Worm (Caenorhabditis elegans): Measurements from ENCODE around the gene srz-24.

Gene srz-24

DNA sequence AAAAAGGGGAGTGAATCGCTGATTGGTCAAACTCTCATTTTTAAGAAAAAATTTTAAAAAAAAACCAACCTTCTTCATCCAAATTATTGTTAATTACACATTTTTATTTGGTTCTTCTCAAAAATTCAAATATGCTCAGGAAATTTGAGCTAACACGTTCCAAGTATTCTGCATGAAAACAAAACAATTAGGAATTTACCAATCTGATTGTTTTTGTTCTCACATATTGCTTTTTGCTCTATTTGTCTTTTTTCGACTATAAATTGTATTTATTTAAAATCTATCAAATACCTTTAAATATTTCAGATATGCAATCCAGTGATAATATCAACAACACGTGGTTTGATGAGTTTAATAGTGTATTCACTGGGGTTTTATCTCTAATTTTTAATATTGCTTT is 31.3 kb upstream of the srz-24 start, which contains the start of gene srm-1:
Gene srm-1, plus strand, starts transcription at position 301 of the 400 bp plus-strand sequence.
- TF ChIP-seq nfya-1 (tag; optimal IDR thresholded peaks at IDR 0.05; ENCODE audit: insufficient read depth) (no peak), sea-2 (GFP tag; optimal IDR thresholded peaks at IDR 0.05) (no peak), nhr-23 (tag; optimal IDR thresholded peaks at IDR 0.05) (no peak), mml-1 (tag; optimal IDR thresholded peaks at IDR 0.05) (no peak), ZK546.5 (tag; optimal IDR thresholded peaks at IDR 0.05) (no peak), zag-1 (tag; optimal IDR thresholded peaks at IDR 0.05) (no peak), aly-2 (tag; optimal IDR thresholded peaks at IDR 0.05) (no peak), R02D3.7 (tag; optimal IDR thresholded peaks at IDR 0.05) (no peak)

ce11 chrIV:5008378-5008777 is 27.5 kb upstream of the srz-24 start, which contains the start of gene srm-2:
Gene srm-2 (plus strand): TSS chrIV:5008678.
- TF ChIP-seq ceh-16 (tag; optimal IDR thresholded peaks at IDR 0.05) (no peak), nhr-76 (tag; optimal IDR thresholded peaks at IDR 0.05) (no peak), nhr-67 (tag; optimal IDR thresholded peaks at IDR 0.05) (no peak), ama-1 (optimal IDR thresholded peaks at IDR 0.05) (no peak), fos-1 (tag; optimal IDR thresholded peaks at IDR 0.05) (no peak), R02D3.7 (tag; optimal IDR thresholded peaks at IDR 0.05) (no peak), elt-3 (tag; optimal IDR thresholded peaks at IDR 0.05) (no peak), nhr-28 (tag; optimal IDR thresholded peaks at IDR 0.05) (no peak), ceh-28 (tag; optimal IDR thresholded peaks at IDR 0.05) (no peak), ceh-82 (tag; optimal IDR thresholded peaks at IDR 0.05) (no peak), fkh-10 (GFP tag; optimal IDR thresholded peaks at IDR 0.05) (no peak), eor-1 (tag; optimal IDR thresholded peaks at IDR 0.05) (no peak), snpc-4 (tag; optimal IDR thresholded peaks at IDR 0.05) (no peak), lin-15B (tag; optimal IDR thresholded peaks at IDR 0.05) (no peak), unc-39 (tag; optimal IDR thresholded peaks at IDR 0.05) (no peak), nfya-1 (tag; optimal IDR thresholded peaks at IDR 0.05; ENCODE audit: insufficient read depth) (no peak), zag-1 (tag; optimal IDR thresholded peaks at IDR 0.05) (no peak), mdl-1 (tag; optimal IDR thresholded peaks at IDR 0.05) (no peak), elt-2 (tag; optimal IDR thresholded peaks at IDR 0.05) (no peak), egl-27 (tag; optimal IDR thresholded peaks at IDR 0.05) (no peak)

- TF ChIP-seq fos-1 (tag; optimal IDR thresholded peaks at IDR 0.05) (no peak), nhr-237 (tag; optimal IDR thresholded peaks at IDR 0.05) (no peak), lin-15B (tag; optimal IDR thresholded peaks at IDR 0.05) (no peak), lsy-12 (tag; optimal IDR thresholded peaks at IDR 0.05) (no peak)
Observed at ce11 chrIV:5005154-5005553, 24.2 kb upstream of the srz-24 start.

ce11 chrIV:5002448-5002847 is 21.5 kb upstream of the srz-24 start, which contains the start of gene pes-1:
Gene pes-1 (plus strand): TSS chrIV:5002748.
- TF ChIP-seq eor-1 (tag; optimal IDR thresholded peaks at IDR 0.05) (no peak), nhr-11 (tag; optimal IDR thresholded peaks at IDR 0.05) (no peak), nhr-23 (tag; optimal IDR thresholded peaks at IDR 0.05) (no peak), ztf-11 (tag; optimal IDR thresholded peaks at IDR 0.05) (no peak), elt-1 (tag; optimal IDR thresholded peaks at IDR 0.05) (no peak), tbx-2 (tag; optimal IDR thresholded peaks at IDR 0.05) (no peak), nhr-25 (tag; optimal IDR thresholded peaks at IDR 0.05) (no peak), ceh-16 (tag; optimal IDR thresholded peaks at IDR 0.05) (no peak), nfya-1 (tag; optimal IDR thresholded peaks at IDR 0.05; ENCODE audit: insufficient read depth) (no peak), hmg-11 (tag; optimal IDR thresholded peaks at IDR 0.05) (no peak), aly-2 (tag; optimal IDR thresholded peaks at IDR 0.05) (no peak), elt-3 (tag; optimal IDR thresholded peaks at IDR 0.05) (no peak), nhr-237 (tag; optimal IDR thresholded peaks at IDR 0.05) (no peak), lsy-12 (tag; optimal IDR thresholded peaks at IDR 0.05) (no peak), lin-39 (tag; optimal IDR thresholded peaks at IDR 0.05) (no peak), nhr-12 (tag; optimal IDR thresholded peaks at IDR 0.05) (no peak), sea-2 (GFP tag; optimal IDR thresholded peaks at IDR 0.05) (no peak)

ce11 chrIV:4996956-4997355 is 16.0 kb upstream of the srz-24 start:
- TF ChIP-seq ceh-16 (tag; optimal IDR thresholded peaks at IDR 0.05) (no peak), nhr-28 (tag; optimal IDR thresholded peaks at IDR 0.05) (no peak), ZK546.5 (tag; optimal IDR thresholded peaks at IDR 0.05) (no peak), jun-1 (tag; optimal IDR thresholded peaks at IDR 0.05) (no peak), skn-1 (tag; optimal IDR thresholded peaks at IDR 0.05) (no peak), ztf-11 (tag; optimal IDR thresholded peaks at IDR 0.05) (no peak), nhr-12 (tag; optimal IDR thresholded peaks at IDR 0.05) (no peak), fkh-10 (GFP tag; optimal IDR thresholded peaks at IDR 0.05) (no peak), zag-1 (tag; optimal IDR thresholded peaks at IDR 0.05) (no peak), sea-2 (GFP tag; optimal IDR thresholded peaks at IDR 0.05) (no peak), egl-27 (tag; optimal IDR thresholded peaks at IDR 0.05) (no peak), lin-15B (tag; optimal IDR thresholded peaks at IDR 0.05) (no peak), unc-39 (tag; optimal IDR thresholded peaks at IDR 0.05) (no peak), ceh-82 (tag; optimal IDR thresholded peaks at IDR 0.05) (no peak), ceh-28 (tag; optimal IDR thresholded peaks at IDR 0.05) (no peak)
